Fruit fly (Drosophila melanogaster) whole organism, embryonic: Measurements from ENCODE around the gene Taf10.

Experiments
- Abd-B ChIP-seq: fragments of 200-800 bp; sonication (Bioruptor generic); optimal IDR thresholded peaks from 2 replicates; lab custom pipeline; 2018; ENCODE audit warnings: missing biosample characterization, mild to moderate bottlenecking, missing genetic modification characterization, moderate library complexity
- CG1024 ChIP-seq: fragments of 200-800 bp; sonication (Bioruptor generic); IDR thresholded peaks from 2 replicates; pipeline ENCODE4 v1.3.6; 2022; ENCODE audit warnings: missing biosample characterization, missing genetic modification characterization
- CG10267 ChIP-seq: fragments of 200-800 bp; sonication (Bioruptor generic); optimal IDR thresholded peaks from 2 replicates; lab custom pipeline; 2018; ENCODE audit warnings: missing biosample characterization, mild to moderate bottlenecking, missing genetic modification characterization, moderate library complexity
- CG10979 ChIP-seq: fragments of 200-800 bp; sonication (Bioruptor generic); optimal IDR thresholded peaks from 2 replicates; lab custom pipeline; 2018; ENCODE audit warnings: missing biosample characterization, mild to moderate bottlenecking, missing genetic modification characterization, moderate library complexity
- CG11085 ChIP-seq: fragments of 200-800 bp; sonication (Bioruptor generic); IDR thresholded peaks from 2 replicates; pipeline ENCODE4 v1.3.6; 2022; ENCODE audit warnings: missing biosample characterization, missing genetic modification characterization
- CG11456 ChIP-seq: fragments of 200-800 bp; sonication (Bioruptor generic); IDR thresholded peaks from 3 replicates; pipeline ENCODE4 v1.3.6; 2022; ENCODE audit warnings: missing biosample characterization, missing genetic modification characterization
- CG11560 ChIP-seq: fragments of 200-800 bp; sonication (Bioruptor generic); IDR thresholded peaks from 3 replicates; pipeline ENCODE4 v1.3.6; 2022; ENCODE audit warnings: missing biosample characterization, missing genetic modification characterization
- CG16863 ChIP-seq: fragments of 200-800 bp; sonication (Bioruptor generic); optimal IDR thresholded peaks from 3 replicates; lab custom pipeline; 2016; ENCODE audit warnings: missing biosample characterization, missing genetic modification characterization
- CG17829 ChIP-seq: fragments of 200-800 bp; optimal IDR thresholded peaks from 2 replicates; lab custom pipeline; 2019; ENCODE audit warnings: missing biosample characterization, mild to moderate bottlenecking, missing genetic modification characterization, moderate library complexity
- CG30020 ChIP-seq: fragments of 200-800 bp; optimal IDR thresholded peaks from 2 replicates; lab custom pipeline; 2019; ENCODE audit warnings: missing biosample characterization, mild to moderate bottlenecking, missing genetic modification characterization, moderate library complexity
- CG31441 ChIP-seq: fragments of 200-800 bp; sonication (Bioruptor generic); IDR thresholded peaks from 2 replicates; pipeline ENCODE4 v1.3.6; 2022; ENCODE audit warnings: missing biosample characterization, missing genetic modification characterization
- CG32772 ChIP-seq: fragments of 200-800 bp; sonication (Bioruptor generic); IDR thresholded peaks from 2 replicates; pipeline ENCODE4 v1.3.6; 2022; ENCODE audit warnings: missing biosample characterization, missing genetic modification characterization
- CG6272 ChIP-seq: fragments of 200-800 bp; sonication (Bioruptor generic); IDR thresholded peaks from 2 replicates; pipeline ENCODE4 v1.3.6; 2022; ENCODE audit warnings: missing biosample characterization, missing genetic modification characterization
- CG6683 ChIP-seq: fragments of 200-800 bp; sonication (Bioruptor generic); optimal IDR thresholded peaks from 2 replicates; lab custom pipeline; 2017; ENCODE audit warnings: missing biosample characterization, mild to moderate bottlenecking, missing genetic modification characterization, missing genetic modification reagents
- CG7357 ChIP-seq: fragments of 200-800 bp; sonication (Bioruptor generic); IDR thresholded peaks from 3 replicates; pipeline ENCODE4 v1.3.6; 2022; ENCODE audit warnings: missing biosample characterization, missing genetic modification characterization
- CG7839 ChIP-seq: fragments of 200-800 bp; sonication (Bioruptor generic); optimal IDR thresholded peaks from 3 replicates; lab custom pipeline; 2018; ENCODE audit warnings: missing biosample characterization, mild to moderate bottlenecking, missing genetic modification characterization, moderate library complexity
- CG7987 ChIP-seq: fragments of 200-800 bp; sonication (Bioruptor generic); optimal IDR thresholded peaks from 2 replicates; lab custom pipeline; 2018; ENCODE audit warnings: missing biosample characterization, mild to moderate bottlenecking, missing genetic modification characterization, moderate library complexity
- CHES-1-like ChIP-seq: fragments of 200-800 bp; sonication (Bioruptor generic); optimal IDR thresholded peaks from 2 replicates; lab custom pipeline; 2016; ENCODE audit warnings: missing biosample characterization, missing genetic modification characterization
- Chrac-16 ChIP-seq: fragments of 200-800 bp; sonication (Bioruptor generic); optimal IDR thresholded peaks from 3 replicates; lab custom pipeline; 2016; ENCODE audit warnings: missing biosample characterization, missing genetic modification characterization
- D19B ChIP-seq: fragments of 200-800 bp; sonication (Bioruptor generic); optimal IDR thresholded peaks from 2 replicates; lab custom pipeline; 2017; ENCODE audit warnings: missing biosample characterization, mild to moderate bottlenecking, missing genetic modification characterization
- Doc2 ChIP-seq: fragments of 200-800 bp; sonication (Bioruptor generic); IDR thresholded peaks from 2 replicates; pipeline ENCODE4 v1.3.6; 2022; ENCODE audit warnings: missing biosample characterization, missing genetic modification characterization
- E2f2 ChIP-seq: fragments of 200-800 bp; sonication (Bioruptor generic); IDR thresholded peaks from 2 replicates; pipeline ENCODE4 v1.3.6; 2022; ENCODE audit warnings: missing biosample characterization, missing genetic modification characterization
- Fer3 ChIP-seq: fragments of 200-800 bp; sonication (Bioruptor generic); optimal IDR thresholded peaks from 2 replicates; lab custom pipeline; 2018; ENCODE audit warnings: missing biosample characterization, mild to moderate bottlenecking, missing genetic modification characterization, moderate library complexity
- NC2β ChIP-seq: fragments of 200-800 bp; sonication (Bioruptor generic); optimal IDR thresholded peaks from 2 replicates; lab custom pipeline; 2016; ENCODE audit warnings: missing biosample characterization, missing genetic modification characterization
- Neu2 ChIP-seq: fragments of 200-800 bp; sonication (Bioruptor generic); optimal IDR thresholded peaks from 3 replicates; lab custom pipeline; 2016; ENCODE audit warnings: missing biosample characterization, missing genetic modification characterization, borderline replicate concordance
- Nf-YC ChIP-seq: fragments of 200-800 bp; optimal IDR thresholded peaks from 3 replicates; lab custom pipeline; 2019; ENCODE audit warnings: missing biosample characterization, mild to moderate bottlenecking, missing genetic modification characterization, moderate library complexity
- NfI ChIP-seq: fragments of 200-800 bp; sonication (Bioruptor generic); optimal IDR thresholded peaks from 3 replicates; lab custom pipeline; 2018; ENCODE audit warnings: missing biosample characterization, mild to moderate bottlenecking, missing genetic modification characterization, moderate library complexity
- Sry-β ChIP-seq: fragments of 200-800 bp; sonication (Bioruptor generic); optimal IDR thresholded peaks from 2 replicates; lab custom pipeline; 2018; ENCODE audit warnings: missing biosample characterization, mild to moderate bottlenecking, missing genetic modification characterization, moderate library complexity
- Sry-δ ChIP-seq: fragments of 200-800 bp; sonication (Bioruptor generic); optimal IDR thresholded peaks from 2 replicates; lab custom pipeline; 2016; ENCODE audit warnings: missing biosample characterization, missing genetic modification characterization
- Stat92E ChIP-seq, 3 experiments: fragments of >200 bp in 2 of 3; fragments of 200-800 bp in 1 of 3; sonication (Bioruptor generic) in 1 of 3; optimal IDR thresholded peaks; 2 replicates each; lab custom pipeline; 2017 to 2019; ENCODE audit warnings: missing biosample characterization in 3 of 3, missing genetic modification characterization in 3 of 3, mild to moderate bottlenecking in 1 of 3, moderate library complexity in 1 of 3
- al ChIP-seq: fragments of 200-800 bp; sonication (Bioruptor generic); IDR thresholded peaks from 2 replicates; pipeline ENCODE4 v1.3.6; 2022; ENCODE audit warnings: missing biosample characterization, missing genetic modification characterization
- aop ChIP-seq: fragments of 200-800 bp; sonication (Bioruptor generic); IDR thresholded peaks from 2 replicates; pipeline ENCODE4 v1.3.6; 2022; ENCODE audit warnings: missing biosample characterization, missing genetic modification characterization
- dimm ChIP-seq: fragments of 200-800 bp; sonication (Bioruptor generic); IDR thresholded peaks from 2 replicates; pipeline ENCODE4 v1.3.6; 2022; ENCODE audit warnings: missing biosample characterization, missing genetic modification characterization
- disco-r ChIP-seq: fragments of 200-800 bp; sonication (Bioruptor generic); optimal IDR thresholded peaks from 2 replicates; lab custom pipeline; 2016; ENCODE audit warnings: missing biosample characterization, missing genetic modification characterization
- dm ChIP-seq: fragments of 200-800 bp; sonication (Bioruptor generic); optimal IDR thresholded peaks from 3 replicates; lab custom pipeline; 2016; ENCODE audit warnings: missing biosample characterization, missing genetic modification characterization
- fd102C ChIP-seq: fragments of 200-800 bp; sonication (Bioruptor generic); optimal IDR thresholded peaks from 2 replicates; lab custom pipeline; 2018; ENCODE audit warnings: missing biosample characterization, mild to moderate bottlenecking, missing genetic modification characterization, moderate library complexity
- gem ChIP-seq: fragments of 200-800 bp; sonication (Bioruptor generic); optimal IDR thresholded peaks from 2 replicates; lab custom pipeline; 2019; ENCODE audit warnings: missing biosample characterization, mild to moderate bottlenecking, missing genetic modification characterization, moderate library complexity
- ind ChIP-seq: fragments of 200-800 bp; sonication (Bioruptor generic); optimal IDR thresholded peaks from 3 replicates; lab custom pipeline; 2016; ENCODE audit warnings: missing biosample characterization, missing genetic modification characterization
- jing ChIP-seq: fragments of 200-800 bp; sonication (Bioruptor generic); optimal IDR thresholded peaks from 2 replicates; lab custom pipeline; 2018; ENCODE audit warnings: missing biosample characterization, mild to moderate bottlenecking, missing genetic modification characterization
- mam ChIP-seq: fragments of 200-800 bp; sonication (Bioruptor generic); optimal IDR thresholded peaks from 3 replicates; lab custom pipeline; 2016; ENCODE audit warnings: missing biosample characterization, missing genetic modification characterization
- nerfin-2 ChIP-seq: fragments of 200-800 bp; sonication (Bioruptor generic); IDR thresholded peaks from 2 replicates; pipeline ENCODE4 v1.3.6; 2022; ENCODE audit warnings: missing biosample characterization, missing genetic modification characterization; ENCODE audit not compliant: partially characterized antibody
- nom ChIP-seq: fragments of 200-800 bp; sonication (Bioruptor generic); optimal IDR thresholded peaks from 2 replicates; lab custom pipeline; 2017; ENCODE audit warnings: missing biosample characterization, missing genetic modification characterization, mild to moderate bottlenecking, moderate library complexity, missing genetic modification reagents
- pb ChIP-seq: fragments of 200-800 bp; sonication (Bioruptor generic); optimal IDR thresholded peaks from 3 replicates; lab custom pipeline; 2016; ENCODE audit warnings: missing biosample characterization, missing genetic modification characterization
- pfk ChIP-seq: fragments of 200-800 bp; sonication (Bioruptor generic); optimal IDR thresholded peaks from 2 replicates; lab custom pipeline; 2018; ENCODE audit warnings: missing biosample characterization, mild to moderate bottlenecking, missing genetic modification characterization, moderate library complexity
- run ChIP-seq: fragments of 200-800 bp; sonication (Bioruptor generic); optimal IDR thresholded peaks from 3 replicates; lab custom pipeline; 2018; ENCODE audit warnings: missing biosample characterization, mild to moderate bottlenecking, missing genetic modification characterization
- sens ChIP-seq: fragments of 200-800 bp; sonication (Bioruptor generic); peaks from one replicate; lab custom pipeline; 2016; ENCODE audit warnings: missing biosample characterization, missing genetic modification characterization
- tll ChIP-seq, 2 experiments: fragments of 200-800 bp in 1 of 2; fragments of >200 bp in 1 of 2; sonication (Bioruptor generic) in 1 of 2; optimal IDR thresholded peaks; 2 replicates each; lab custom pipeline; 2017 to 2019; ENCODE audit warnings: missing biosample characterization in 2 of 2, missing genetic modification characterization in 2 of 2, mild to moderate bottlenecking in 1 of 2, moderate library complexity in 1 of 2
- vvl ChIP-seq: fragments of 200-800 bp; sonication (Bioruptor generic); IDR thresholded peaks from 2 replicates; pipeline ENCODE4 v1.3.6; 2022; ENCODE audit warnings: missing biosample characterization, missing genetic modification characterization

Gene Taf10

DNA sequence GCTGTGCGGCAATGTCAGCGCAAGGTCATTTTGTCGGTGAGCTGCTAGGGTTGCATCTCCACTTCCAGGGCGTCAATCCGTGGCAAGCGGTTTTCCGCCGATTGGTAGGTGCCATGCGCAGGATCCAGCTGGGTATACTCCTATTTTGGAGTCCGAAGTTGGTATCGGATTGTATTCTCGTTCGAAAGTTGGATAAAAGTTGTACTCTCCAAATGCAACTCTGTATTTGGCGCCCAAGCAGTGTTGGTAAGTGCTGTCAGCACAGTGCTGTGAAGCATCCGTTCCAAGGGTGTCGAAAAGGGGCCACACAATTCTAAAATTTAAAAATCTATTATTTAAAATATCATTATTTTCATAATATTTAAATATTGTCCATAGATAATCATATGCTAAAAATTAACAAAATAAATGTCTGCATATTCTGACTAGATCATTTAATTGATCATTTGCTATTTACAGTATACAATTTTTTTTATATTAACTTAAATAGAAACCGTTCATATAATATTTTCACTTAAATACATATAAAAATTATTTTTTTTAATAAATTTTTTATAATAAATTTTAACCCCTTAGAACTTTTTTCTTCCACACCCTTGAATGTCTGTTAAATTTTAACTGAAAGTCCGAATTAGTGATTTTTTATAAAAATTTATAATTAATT is 19.1 kb upstream of the Taf10 start (continued):
- peak; percentile 91 for TF ChIP-seq CG11085
- TF ChIP-seq CG11456 = peak; percentile 95
- TF ChIP-seq CG16863 (GFP tag; lab: Kevin White, UChicago) = peak; percentile 60
- TF ChIP-seq pb (GFP tag; lab: Kevin White, UChicago) = peak; percentile 75
- peak; percentile 95 for TF ChIP-seq gem (tag; lab: Kevin White, UChicago)
- TF ChIP-seq al = peak; percentile 89
- peak; percentile 93 for TF ChIP-seq E2f2 (GFP tag; lab: Robert Waterston, UW)
- peak; percentile 91 for TF ChIP-seq ind (GFP tag; lab: Kevin White, UChicago)
- TF ChIP-seq Stat92E (GFP tag; optimal IDR thresholded peaks at IDR 0.05; lab: Kevin White, UChicago) = no peak
- peak; percentile 72 for TF ChIP-seq CG7357 (GFP tag; lab: Robert Waterston, UW)
- TF ChIP-seq CG7839 (tag; lab: Kevin White, UChicago) = peak; percentile 92
- TF ChIP-seq CG6272 (GFP tag; lab: Robert Waterston, UW) = peak; percentile 88
- TF ChIP-seq NfI (GFP tag; lab: Kevin White, UChicago) = peak; percentile 92
- TF ChIP-seq aop (GFP tag; lab: Robert Waterston, UW) = peak; percentile 61; the same call in 1 of the 2 replicates
- peak; percentile 81 for TF ChIP-seq nom (GFP tag; lab: Kevin White, UChicago)
- TF ChIP-seq CG11560 = peak; percentile 74
- peak; percentile 60 for TF ChIP-seq jing (GFP tag; lab: Kevin White, UChicago)
- TF ChIP-seq Chrac-16 (GFP tag; lab: Kevin White, UChicago) = peak; percentile 90
- 0 out of 2 replicates have a peak, but pooled peaks have one; percentile 47 for TF ChIP-seq nerfin-2
- TF ChIP-seq Nf-YC (tag; lab: Kevin White, UChicago) = peak; percentile 85
- TF ChIP-seq Doc2 (GFP tag; lab: Robert Waterston, UW) = peak; percentile 18; the same call in 1 of the 2 replicates
- peak; percentile 91 for TF ChIP-seq vvl (GFP tag; lab: Robert Waterston, UW)
- TF ChIP-seq Fer3 (tag; lab: Kevin White, UChicago) = peak; percentile 85
- TF ChIP-seq disco-r (GFP tag; lab: Kevin White, UChicago) = peak; percentile 58
- peak; percentile 80 for TF ChIP-seq NC2β (GFP tag; lab: Kevin White, UChicago)
- TF ChIP-seq, all 482 proteins: peak for 407

DNA sequence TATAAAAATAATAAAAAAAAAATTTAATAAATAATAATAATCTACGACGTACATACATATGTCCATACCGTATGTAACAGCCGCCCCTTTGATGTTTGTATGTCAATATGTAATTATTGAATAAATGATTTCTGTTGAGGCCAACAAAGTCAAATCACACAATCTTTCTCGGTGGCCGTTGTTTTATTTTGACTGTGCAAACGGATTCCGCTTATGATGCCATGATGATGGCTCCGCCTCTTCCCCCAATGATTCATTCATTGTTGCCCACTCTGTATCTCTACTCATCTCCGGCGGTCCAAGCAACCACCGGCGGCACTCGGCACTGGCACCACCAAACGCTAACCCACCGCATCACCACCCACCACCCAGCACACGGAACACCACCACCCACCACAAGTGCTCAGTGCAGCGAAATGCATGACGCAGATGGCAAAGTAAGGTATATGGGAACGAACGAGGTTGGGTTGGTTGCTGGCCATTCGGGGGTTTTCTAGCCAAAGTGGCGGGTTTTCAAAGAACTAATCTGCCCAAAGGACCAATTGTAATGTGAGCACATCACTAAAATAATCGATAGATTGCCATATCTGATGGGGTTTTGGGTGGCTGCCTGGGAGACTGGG is 18.4 kb upstream of the Taf10 start:
- no peak for TF ChIP-seq CG17829 (tag; lab: Kevin White, UChicago)
- TF ChIP-seq Sry-β (GFP tag; lab: Kevin White, UChicago) = peak; percentile 97
- no peak for TF ChIP-seq pfk (GFP tag; lab: Kevin White, UChicago)
- no peak for TF ChIP-seq dm (GFP tag; lab: Kevin White, UChicago)
- TF ChIP-seq CG7987 (GFP tag; lab: Kevin White, UChicago) = peak; percentile 5
- no peak for TF ChIP-seq CG1024 (GFP tag; lab: Robert Waterston, UW)
- peak; percentile 51 for TF ChIP-seq Sry-δ (GFP tag; lab: Kevin White, UChicago)
- no peak for TF ChIP-seq fd102C (GFP tag; lab: Kevin White, UChicago)
- TF ChIP-seq CG6683 (GFP tag; lab: Kevin White, UChicago) = no peak
- TF ChIP-seq tll (GFP tag; optimal IDR thresholded peaks at IDR 0.05; lab: Kevin White, UChicago) = no peak
- TF ChIP-seq CG10979 = no peak
- TF ChIP-seq CG10267 (tag; lab: Kevin White, UChicago) = no peak
- TF ChIP-seq CG30020 = no peak
- TF ChIP-seq CG6272 (GFP tag; lab: Robert Waterston, UW) = 0 out of 2 replicates have a peak, but pooled peaks have one; percentile 42
- TF ChIP-seq CHES-1-like (GFP tag; lab: Kevin White, UChicago) = no peak
- peak; percentile 66 for TF ChIP-seq sens (GFP tag; lab: Kevin White, UChicago)
- TF ChIP-seq CG31441 (GFP tag; lab: Robert Waterston, UW) = no peak
- TF ChIP-seq mam (GFP tag; lab: Kevin White, UChicago) = no peak
- no peak for TF ChIP-seq run (tag; lab: Kevin White, UChicago)
- TF ChIP-seq D19B (GFP tag; lab: Kevin White, UChicago) = no peak
- TF ChIP-seq Abd-B (GFP tag; lab: Kevin White, UChicago) = no peak
- no peak for TF ChIP-seq Neu2
- no peak for TF ChIP-seq CG11456
- no peak for TF ChIP-seq dimm (GFP tag; lab: Robert Waterston, UW)
- no peak for TF ChIP-seq CG32772 (GFP tag; lab: Robert Waterston, UW)
